Worm (Caenorhabditis elegans) whole organism, L4 larva: ENCODE results near the gene C25A8.1.

ENCODE experiments used
- D1046.2 ChIP-seq: fragments of 200-800 bp; sonication (Bioruptor generic); IDR thresholded peaks from 2 replicates; pipeline ENCODE4 v1.3.6; 2022; ENCODE audit warnings: missing genetic modification characterization, missing compliant biosample characterization
- F26F4.8 ChIP-seq: fragments of 200-800 bp; sonication (Bioruptor generic); conservative IDR thresholded peaks from 2 replicates; pipeline ENCODE4 v1.3.6; 2022; ENCODE audit warnings: missing genetic modification characterization, missing compliant biosample characterization
- T20F7.1 ChIP-seq: fragments of 200-800 bp; sonication (Bioruptor generic); optimal IDR thresholded peaks from 2 replicates; lab custom pipeline; 2018; ENCODE audit warnings: mild to moderate bottlenecking, missing genetic modification characterization, missing compliant biosample characterization
- T26A8.4 ChIP-seq: fragments of 200-800 bp; sonication (Bioruptor generic); IDR thresholded peaks from 2 replicates; pipeline ENCODE4 v1.3.6; 2022; ENCODE audit warnings: missing genetic modification characterization, missing compliant biosample characterization
- ZK337.2 ChIP-seq: fragments of 200-800 bp; sonication (Bioruptor generic); IDR thresholded peaks from 2 replicates; pipeline ENCODE4 v1.3.6; 2022; ENCODE audit warnings: missing genetic modification reagents, missing genetic modification characterization, missing compliant biosample characterization
- aha-1 ChIP-seq: fragments of 150-350 bp; peaks from one replicate; lab custom pipeline; 2014; ENCODE audit warnings: missing biosample characterization, missing genetic modification characterization
- ama-1 ChIP-seq: fragments of 150-350 bp; optimal IDR thresholded peaks from 2 replicates; lab custom pipeline; 2014; ENCODE audit warnings: inconsistent platforms, mixed read lengths
- attf-4 ChIP-seq: sonication (generic microtip); optimal IDR thresholded peaks from 3 replicates; lab custom pipeline; 2017; ENCODE audit warnings: missing biosample characterization, missing genetic modification characterization
- ctbp-1 ChIP-seq: fragments of 200-800 bp; sonication (Bioruptor generic); IDR thresholded peaks from 2 replicates; pipeline ENCODE4 v1.3.6; 2022; ENCODE audit warnings: missing genetic modification reagents, missing genetic modification characterization, missing compliant biosample characterization
- daf-16 ChIP-seq, 3 experiments: sonication (generic microtip); optimal IDR thresholded peaks; 2 replicates each; lab custom pipeline; 2016 to 2017; ENCODE audit warnings: missing genetic modification characterization in 3 of 3, missing genetic modification reagents in 3 of 3, mild to moderate bottlenecking in 2 of 3, missing compliant biosample characterization in 2 of 3, missing biosample characterization in 1 of 3, moderate library complexity in 1 of 3
- dmd-6 ChIP-seq: fragments of 200-800 bp; sonication (Bioruptor generic); IDR thresholded peaks from 2 replicates; pipeline ENCODE4 v1.3.6; 2022; ENCODE audit warnings: missing genetic modification reagents, missing genetic modification characterization, missing compliant biosample characterization
- duxl-1 ChIP-seq: sonication (generic microtip); optimal IDR thresholded peaks from 2 replicates; lab custom pipeline; 2016; ENCODE audit warnings: mild to moderate bottlenecking, missing genetic modification characterization, moderate library complexity, missing compliant biosample characterization; ENCODE audit not compliant: poor library complexity
- dve-1 ChIP-seq: sonication (generic microtip); optimal IDR thresholded peaks from 2 replicates; lab custom pipeline; 2017; ENCODE audit warnings: antibody characterized with exemption, mild to moderate bottlenecking, missing genetic modification characterization, missing compliant biosample characterization; ENCODE audit not compliant: insufficient read depth
- egl-27 ChIP-seq: sonication (generic microtip); optimal IDR thresholded peaks from 3 replicates; lab custom pipeline; 2017; ENCODE audit warnings: missing biosample characterization, missing genetic modification reagents, missing genetic modification characterization
- hlh-11 ChIP-seq: fragments of 200-800 bp; sonication (Bioruptor generic); optimal IDR thresholded peaks from 2 replicates; lab custom pipeline; 2018; ENCODE audit warnings: mild to moderate bottlenecking, missing genetic modification characterization, missing compliant biosample characterization
- hlh-30 ChIP-seq: sonication (generic microtip); optimal IDR thresholded peaks from 2 replicates; lab custom pipeline; 2017; ENCODE audit warnings: antibody characterized with exemption, mild to moderate bottlenecking, missing genetic modification characterization, missing compliant biosample characterization; ENCODE audit not compliant: insufficient read depth
- lin-1 ChIP-seq: fragments of 200-800 bp; sonication (Bioruptor generic); IDR thresholded peaks from 2 replicates; pipeline ENCODE4 v1.3.6; 2022; ENCODE audit warnings: missing genetic modification reagents, missing genetic modification characterization, missing compliant biosample characterization
- lin-15B ChIP-seq: fragments of 150-350 bp; sonication (generic microtip); optimal IDR thresholded peaks from 3 replicates; lab custom pipeline; 2014; ENCODE audit warnings: missing biosample characterization, missing genetic modification characterization
- lin-38 ChIP-seq: fragments of 200-800 bp; sonication (Bioruptor generic); IDR thresholded peaks from 2 replicates; pipeline ENCODE4 v1.3.6; 2022; ENCODE audit warnings: missing genetic modification reagents, missing genetic modification characterization, missing compliant biosample characterization
- lsy-2 ChIP-seq, 2 experiments: fragments of 150-350 bp in 1 of 2; sonication (generic microtip) in 1 of 2; optimal IDR thresholded peaks; 2 replicates each; lab custom pipeline; 2014 to 2017; ENCODE audit warnings: missing biosample characterization in 2 of 2, missing genetic modification characterization in 2 of 2
- mdl-1 ChIP-seq, 2 experiments: fragments of 150-350 bp in 1 of 2; sonication (generic microtip) in 1 of 2; optimal IDR thresholded peaks; 2 replicates each; lab custom pipeline; 2014 to 2017; ENCODE audit warnings: missing biosample characterization in 2 of 2, missing genetic modification characterization in 2 of 2
- mes-2 ChIP-seq: sonication (generic microtip); optimal IDR thresholded peaks from 2 replicates; lab custom pipeline; 2016; ENCODE audit warnings: missing genotype, mild to moderate bottlenecking, missing genetic modification characterization, missing compliant biosample characterization; ENCODE audit not compliant: poor library complexity, severe bottlenecking
- nhr-11 ChIP-seq: fragments of 150-350 bp; optimal IDR thresholded peaks from 2 replicates; lab custom pipeline; 2014; ENCODE audit warnings: missing biosample characterization, missing genetic modification characterization
- nhr-25 ChIP-seq: sonication (generic microtip); optimal IDR thresholded peaks from 2 replicates; lab custom pipeline; 2017; ENCODE audit warnings: missing genetic modification characterization, mild to moderate bottlenecking, missing compliant biosample characterization, antibody characterized with exemption, moderate library complexity, borderline replicate concordance; ENCODE audit not compliant: insufficient read depth
- nhr-28 ChIP-seq: fragments of 150-350 bp; optimal IDR thresholded peaks from 2 replicates; lab custom pipeline; 2014; ENCODE audit warnings: missing biosample characterization, missing genetic modification characterization
- nhr-41 ChIP-seq: fragments of 200-800 bp; sonication (Bioruptor generic); IDR thresholded peaks from 2 replicates; pipeline ENCODE4 v1.3.6; 2022; ENCODE audit warnings: missing genetic modification reagents, missing genetic modification characterization, missing compliant biosample characterization
- nhr-48 ChIP-seq: sonication (generic microtip); optimal IDR thresholded peaks from 2 replicates; lab custom pipeline; 2016; ENCODE audit warnings: mild to moderate bottlenecking, missing genetic modification characterization, missing compliant biosample characterization
- nhr-77 ChIP-seq: fragments of 150-350 bp; optimal IDR thresholded peaks from 2 replicates; lab custom pipeline; 2014; ENCODE audit warnings: missing biosample characterization, missing genetic modification characterization
- php-3 ChIP-seq: fragments of 200-800 bp; sonication (Bioruptor generic); IDR thresholded peaks from 2 replicates; pipeline ENCODE4 v1.3.6; 2022; ENCODE audit warnings: missing genetic modification reagents, missing genetic modification characterization, missing compliant biosample characterization
- pqm-1 ChIP-seq: sonication (generic microtip); optimal IDR thresholded peaks from 2 replicates; lab custom pipeline; 2017; ENCODE audit warnings: missing biosample characterization, missing genetic modification characterization
- rbr-2 ChIP-seq: sonication (generic microtip); optimal IDR thresholded peaks from 2 replicates; lab custom pipeline; 2016; ENCODE audit warnings: missing genotype, missing genetic modification characterization, missing compliant biosample characterization
- saeg-2 ChIP-seq: fragments of 200-800 bp; sonication (Bioruptor generic); IDR thresholded peaks from 2 replicates; pipeline ENCODE4 v1.3.6; 2022; ENCODE audit warnings: missing genetic modification reagents, missing genetic modification characterization, missing compliant biosample characterization
- snpc-1.2 ChIP-seq: fragments of 200-800 bp; sonication (Bioruptor generic); IDR thresholded peaks from 2 replicates; pipeline ENCODE4 v1.3.6; 2022; ENCODE audit warnings: missing genetic modification reagents, missing genetic modification characterization, missing compliant biosample characterization
- snpc-4 ChIP-seq: fragments of 150-350 bp; optimal IDR thresholded peaks from 2 replicates; lab custom pipeline; 2014; ENCODE audit warnings: missing biosample characterization, missing genetic modification characterization
- tag-97 ChIP-seq: fragments of 200-800 bp; sonication (Bioruptor generic); IDR thresholded peaks from 2 replicates; pipeline ENCODE4 v1.3.6; 2022; ENCODE audit warnings: missing genetic modification characterization, missing compliant biosample characterization
- tra-1 ChIP-seq: fragments of 200-800 bp; sonication (Bioruptor generic); IDR thresholded peaks from 2 replicates; pipeline ENCODE4 v1.3.6; 2022; ENCODE audit warnings: missing genetic modification reagents, missing genetic modification characterization, missing compliant biosample characterization
- unc-62 ChIP-seq, 3 experiments: fragments of 150-350 bp in 1 of 3; sonication (generic microtip); optimal IDR thresholded peaks in 2 of 3; peaks in 1 of 3; 1 replicate in 1 of 3; 2 replicates in 2 of 3; lab custom pipeline; 2014 to 2017; ENCODE audit warnings: missing biosample characterization in 3 of 3, missing genetic modification characterization in 3 of 3, missing genetic modification reagents in 3 of 3, missing genotype in 1 of 3
- zfp-3 ChIP-seq: fragments of 200-800 bp; sonication (Bioruptor generic); conservative IDR thresholded peaks from 2 replicates; pipeline ENCODE4 v1.3.6; 2022; ENCODE audit warnings: missing genetic modification reagents, missing genetic modification characterization, missing compliant biosample characterization
- zip-2 ChIP-seq: fragments of 150-350 bp; optimal IDR thresholded peaks from 2 replicates; lab custom pipeline; 2014; ENCODE audit warnings: missing biosample characterization, missing genetic modification characterization

Gene C25A8.1

DNA sequence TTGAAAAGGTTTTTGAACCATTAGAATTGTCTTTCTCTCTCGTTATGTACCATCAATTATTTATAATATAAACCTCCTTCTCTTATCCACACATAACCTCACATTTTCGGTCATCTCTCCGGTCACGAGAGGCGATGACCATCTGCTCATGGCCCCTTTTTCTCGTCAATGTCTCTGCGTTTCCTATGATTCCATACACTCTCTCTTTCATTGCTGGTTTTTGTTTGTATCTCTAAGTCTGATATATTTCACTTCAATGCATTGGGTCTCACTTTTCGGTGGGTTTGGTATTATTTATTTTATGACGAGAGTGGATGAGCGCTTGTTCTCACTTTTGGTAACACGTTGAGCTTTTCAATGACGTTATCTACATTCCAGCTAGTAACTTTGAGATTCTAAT, 12.1 kb downstream of the C25A8.1 start (continued):
- peak; percentile 42; the same call in 1 of the 2 replicates for TF ChIP-seq tra-1 (GFP tag; lab: Robert Waterston, UW)
- TF ChIP-seq mes-2 (tag; lab: Kevin White, UChicago) = peak; percentile 60
- peak; percentile 34 for TF ChIP-seq rbr-2 (tag; lab: Kevin White, UChicago)
- no peak for TF ChIP-seq tag-97 (GFP tag; lab: Robert Waterston, UW)
- peak; percentile 13 to 74 for TF ChIP-seq mdl-1 (tag; optimal IDR thresholded peaks at IDR 0.05; lab: Kevin White, UChicago)
- TF ChIP-seq zip-2 = no peak
- no peak for TF ChIP-seq daf-16 (GFP tag; optimal IDR thresholded peaks at IDR 0.05; lab: Kevin White, UChicago)
- peak; percentile 10 for TF ChIP-seq daf-16 (tag; optimal IDR thresholded peaks at IDR 0.05; lab: Kevin White, UChicago)
- TF ChIP-seq lsy-2 (tag; optimal IDR thresholded peaks at IDR 0.05; lab: Kevin White, UChicago) = peak in 1 of 2 experiments; percentile 78
- TF ChIP-seq snpc-4 = no peak
- peak; percentile 45 for TF ChIP-seq nhr-28
- TF ChIP-seq attf-4 (tag; lab: Kevin White, UChicago) = no peak
- TF ChIP-seq nhr-11 (tag; lab: Kevin White, UChicago) = peak; percentile 39
- no peak for TF ChIP-seq snpc-1.2 (GFP tag; lab: Robert Waterston, UW)
- no peak for TF ChIP-seq lin-1 (GFP tag; lab: Robert Waterston, UW)
- no peak for TF ChIP-seq saeg-2 (GFP tag; lab: Robert Waterston, UW)

DNA sequence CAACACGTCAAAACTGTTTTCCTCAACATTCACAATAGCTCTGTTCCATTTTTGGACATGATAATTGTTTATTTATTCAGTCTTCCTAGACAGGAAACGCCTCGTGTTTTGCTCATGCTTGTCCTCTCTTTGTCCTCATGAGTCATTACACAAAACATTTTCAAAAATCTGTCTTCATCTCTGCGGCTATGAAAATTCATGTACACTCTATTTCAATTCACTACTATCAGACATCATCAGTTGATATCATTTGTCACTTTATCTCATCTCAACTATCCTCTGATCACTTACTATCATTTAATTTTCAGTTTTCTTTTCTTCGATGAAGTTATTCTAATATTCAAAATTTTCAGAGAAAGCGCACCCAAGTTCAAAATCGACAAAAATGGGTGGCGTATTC, 12.9 kb downstream of the C25A8.1 start, which contains the start of gene adah-1:
adah-1 (plus strand) TSS at position 354 of the 400 bp plus-strand sequence.
- TF ChIP-seq unc-62 (GFP tag; optimal IDR thresholded peaks at IDR 0.05 in 1 of 2; lab: Kevin White, UChicago) (peak in 1 of 2 experiments; percentile 14), unc-62 (tag; optimal IDR thresholded peaks at IDR 0.05; lab: Kevin White, UChicago) (no peak), duxl-1 (no peak), nhr-28 (peak; percentile 33), aha-1 (tag; lab: Kevin White, UChicago) (peak; percentile 65), mdl-1 (tag; optimal IDR thresholded peaks at IDR 0.05; lab: Kevin White, UChicago) (peak in 1 of 2 experiments; percentile 13), F26F4.8 (GFP tag; lab: Robert Waterston, UW) (no peak), hlh-30 (peak; percentile 78), lsy-2 (tag; optimal IDR thresholded peaks at IDR 0.05; lab: Kevin White, UChicago) (peak in 1 of 2 experiments; percentile 31)

ce11 chrIV:7024829-7025228, 13.9 kb downstream of the C25A8.1 start:
- TF ChIP-seq nhr-28 (no peak), T20F7.1 (no peak), duxl-1 (no peak), ctbp-1 (GFP tag; lab: Robert Waterston, UW) (no peak), nhr-41 (GFP tag; lab: Robert Waterston, UW) (no peak), saeg-2 (GFP tag; lab: Robert Waterston, UW) (no peak), lin-38 (GFP tag; lab: Robert Waterston, UW) (no peak), D1046.2 (GFP tag; lab: Robert Waterston, UW) (no peak), zfp-3 (GFP tag; lab: Robert Waterston, UW) (no peak), daf-16 (GFP tag; optimal IDR thresholded peaks at IDR 0.05; lab: Kevin White, UChicago) (no peak), daf-16 (tag; optimal IDR thresholded peaks at IDR 0.05; lab: Kevin White, UChicago) (peak; percentile 19), nhr-25 (tag; lab: Kevin White, UChicago) (no peak), ama-1 (lab: Kevin White, UChicago) (no peak), dmd-6 (GFP tag; lab: Robert Waterston, UW) (peak; percentile 51; the same call in 1 of the 2 replicates), lin-15B (no peak), hlh-11 (tag; lab: Kevin White, UChicago) (peak; percentile 26), nhr-77 (no peak), dve-1 (tag; lab: Kevin White, UChicago) (peak; percentile 10), hlh-30 (no peak), pqm-1 (peak; percentile 65), php-3 (GFP tag; lab: Robert Waterston, UW) (no peak), nhr-48 (no peak), T26A8.4 (no peak), egl-27 (tag; lab: Kevin White, UChicago) (no peak), ZK337.2 (GFP tag; lab: Robert Waterston, UW) (no peak), mdl-1 (tag; optimal IDR thresholded peaks at IDR 0.05; lab: Kevin White, UChicago) (no peak)
